Fruit fly (Drosophila melanogaster): Measurements from ENCODE around the gene CG4115.

Gene CG4115

dm6 chr3R:12371671-12372070, 11.9 kb downstream of the CG4115 start, which contains the start of gene GstD2:
Gene GstD2 (plus strand): TSS chr3R:12371971.
- TF ChIP-seq rn (GFP tag; IDR thresholded peaks at IDR 0.05), result no peak

dm6 chr3R:12372800-12373199, 13.0 kb downstream of the CG4115 start, which contains the start of gene GstD3:
Gene GstD3 (plus strand): TSS chr3R:12373068.
- TF ChIP-seq Pif1A (GFP tag; optimal IDR thresholded peaks at IDR 0.05) (no peak), Ets98B (GFP tag; IDR thresholded peaks at IDR 0.05) (no peak), CG13204 (GFP tag; optimal IDR thresholded peaks at IDR 0.05) (no peak), EcR (GFP tag; optimal IDR thresholded peaks at IDR 0.05) (peak; percentile 25)

- TF ChIP-seq EcR (GFP tag; optimal IDR thresholded peaks at IDR 0.05) (peak; percentile 21), CG32121 (GFP tag; IDR thresholded peaks at IDR 0.05) (no peak), Pif1A (GFP tag; optimal IDR thresholded peaks at IDR 0.05) (no peak)
These were observed 14.0 kb downstream of the CG4115 start, which contains the start of gene GstD4 for dm6 chr3R:12373800-12374199. Gene GstD4 (plus strand): TSS chr3R:12374100.

DNA sequence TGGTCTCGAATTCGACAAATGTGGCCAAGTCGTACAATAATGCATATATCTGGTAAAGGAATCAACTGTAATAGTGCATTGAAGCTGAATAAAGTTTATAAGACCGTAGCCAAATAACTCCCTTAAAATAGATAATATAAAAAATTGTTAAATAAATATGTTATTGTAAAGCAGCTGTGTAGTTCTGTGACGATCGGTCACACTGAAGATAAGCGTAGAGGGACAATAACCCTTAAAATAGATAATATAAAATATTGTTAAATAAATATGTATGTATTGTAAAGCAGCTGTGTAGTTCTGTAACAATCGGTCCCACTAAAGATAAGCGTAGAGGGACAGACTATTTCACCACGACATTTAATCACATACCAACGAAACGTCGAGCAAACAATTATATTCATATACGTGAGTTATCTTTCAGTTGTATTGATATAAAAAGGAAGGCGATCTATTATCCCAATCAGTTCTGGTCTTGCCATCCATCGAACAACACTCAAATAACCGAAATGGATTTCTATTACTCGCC, 15.5 kb downstream of the CG4115 start, which contains the start of gene GstD5:
TSS of gene GstD5 (plus strand) at position 476 of the 526 bp plus-strand sequence.
- TF ChIP-seq CG13204 (GFP tag; optimal IDR thresholded peaks at IDR 0.05) (no peak), EcR (GFP tag; optimal IDR thresholded peaks at IDR 0.05) (peak; percentile 76), CG14655 (GFP tag; optimal IDR thresholded peaks at IDR 0.05) (no peak), Pif1B (GFP tag; optimal IDR thresholded peaks at IDR 0.05) (no peak), CG34367 (tag; optimal IDR thresholded peaks at IDR 0.05) (no peak)

DNA sequence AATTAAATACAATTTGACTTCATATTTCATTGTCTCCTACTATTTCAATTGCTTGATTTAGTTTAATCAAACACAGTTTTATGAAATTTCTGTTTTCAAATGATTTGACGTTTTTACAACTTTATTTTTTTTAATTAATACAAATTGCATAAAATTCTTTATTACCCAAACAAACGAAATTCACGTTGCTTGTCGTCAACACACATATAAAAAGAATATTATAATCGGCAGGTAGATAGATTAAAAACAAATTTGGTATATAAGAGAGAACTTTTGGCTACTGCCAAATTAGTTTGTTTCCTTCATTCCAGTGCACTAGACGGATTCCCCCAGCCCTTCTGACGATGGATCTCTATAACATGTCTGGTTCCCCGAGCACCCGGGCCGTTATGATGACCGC, 17.0 kb downstream of the CG4115 start, which contains the start of gene GstD6:
TSS of gene GstD6 (plus strand) at position 301 of the 400 bp plus-strand sequence.
- TF ChIP-seq CG8301 (tag; optimal IDR thresholded peaks at IDR 0.05) (no peak), CG14655 (GFP tag; optimal IDR thresholded peaks at IDR 0.05) (no peak), CG10348 (GFP tag; IDR thresholded peaks at IDR 0.05) (no peak)

DNA sequence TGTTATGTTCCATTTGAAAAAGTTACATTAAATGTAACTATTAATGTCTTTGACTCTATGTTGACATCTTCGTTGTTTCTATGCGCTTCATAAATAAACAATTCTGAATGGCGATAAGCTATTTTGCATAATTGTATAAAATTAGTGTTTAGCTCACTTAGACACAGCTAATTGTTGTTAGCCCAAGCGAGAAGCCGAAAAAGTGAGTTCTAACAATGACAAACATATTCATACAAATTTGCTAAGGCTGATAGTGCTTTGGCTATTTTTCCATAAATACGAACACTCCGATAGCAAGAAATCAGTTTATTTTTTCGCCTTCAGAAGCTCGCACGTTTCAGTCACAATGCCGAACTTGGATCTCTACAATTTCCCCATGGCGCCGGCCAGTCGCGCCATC, 18.4 kb downstream of the CG4115 start, which contains the start of gene GstD7:
TSS of gene GstD7 (plus strand) at position 301 of the 400 bp plus-strand sequence.
- TF ChIP-seq CG8159 (tag; optimal IDR thresholded peaks at IDR 0.05) (no peak), fd96Ca (GFP tag; IDR thresholded peaks at IDR 0.05) (no peak), Pif1A (GFP tag; optimal IDR thresholded peaks at IDR 0.05) (no peak)

dm6 chr3R:12379249-12379648, 19.4 kb downstream of the CG4115 start:
- TF ChIP-seq CG12605 (GFP tag; IDR thresholded peaks at IDR 0.05) (no peak), EcR (GFP tag; optimal IDR thresholded peaks at IDR 0.05) (no peak), rn (GFP tag; IDR thresholded peaks at IDR 0.05) (no peak), CG4496 (GFP tag; IDR thresholded peaks at IDR 0.05) (no peak), CG15710 (tag; optimal IDR thresholded peaks at IDR 0.05) (no peak), CG8301 (tag; optimal IDR thresholded peaks at IDR 0.05) (no peak), CG8159 (tag; optimal IDR thresholded peaks at IDR 0.05) (no peak), fd96Ca (GFP tag; IDR thresholded peaks at IDR 0.05) (no peak), CG34367 (tag; optimal IDR thresholded peaks at IDR 0.05) (no peak), CG14655 (GFP tag; optimal IDR thresholded peaks at IDR 0.05) (no peak), CG9948 (tag; optimal IDR thresholded peaks at IDR 0.05) (no peak), D1 (tag; optimal IDR thresholded peaks at IDR 0.05) (no peak), Pif1A (GFP tag; optimal IDR thresholded peaks at IDR 0.05) (no peak), CG10348 (GFP tag; IDR thresholded peaks at IDR 0.05) (no peak)

- TF ChIP-seq CG10348 (GFP tag; IDR thresholded peaks at IDR 0.05) (no peak), CG13204 (GFP tag; optimal IDR thresholded peaks at IDR 0.05) (no peak), CG32121 (GFP tag; IDR thresholded peaks at IDR 0.05) (no peak), CG9948 (tag; optimal IDR thresholded peaks at IDR 0.05) (no peak), fd96Ca (GFP tag; IDR thresholded peaks at IDR 0.05) (no peak), CG34367 (tag; optimal IDR thresholded peaks at IDR 0.05) (no peak), rn (GFP tag; IDR thresholded peaks at IDR 0.05) (no peak), Pif1B (GFP tag; optimal IDR thresholded peaks at IDR 0.05) (no peak), gl (tag; optimal IDR thresholded peaks at IDR 0.05) (no peak), Snoo (tag; optimal IDR thresholded peaks at IDR 0.05) (no peak), CG14655 (GFP tag; optimal IDR thresholded peaks at IDR 0.05) (no peak), CG15710 (tag; optimal IDR thresholded peaks at IDR 0.05) (no peak), CG4496 (GFP tag; IDR thresholded peaks at IDR 0.05) (no peak)
These were observed 19.9 kb downstream of the CG4115 start, which contains the start of gene GstD8 for dm6 chr3R:12379708-12380107. Gene GstD8 (plus strand): TSS chr3R:12380008.
